Worm (Caenorhabditis elegans): Measurements from ENCODE around the gene srg-24.

The srg-24 gene

DNA sequence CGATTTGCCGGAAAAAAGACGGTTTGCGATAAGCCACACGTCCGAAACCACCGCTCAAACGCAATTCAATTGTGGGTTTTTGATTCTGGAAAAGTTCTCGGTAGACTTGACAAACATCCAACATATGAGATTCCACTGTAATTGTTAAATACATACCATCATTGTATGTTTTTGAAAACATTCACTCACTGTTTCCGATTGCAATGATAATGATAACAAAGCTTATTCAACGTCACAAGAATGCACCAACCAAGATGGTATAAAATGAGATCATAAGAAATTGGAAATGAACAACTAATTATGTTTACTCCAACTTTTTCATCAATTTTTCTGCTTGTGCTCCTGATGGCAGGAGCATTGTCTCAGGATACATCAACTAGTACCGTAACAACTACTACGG, 5.3 kb upstream of the srg-24 start, which contains the start of gene clec-122:
TSS of gene clec-122 (plus strand) at position 301 of the 400 bp plus-strand sequence.
- TF ChIP-seq egl-18 (GFP tag; IDR thresholded peaks at IDR 0.05), result no peak

DNA sequence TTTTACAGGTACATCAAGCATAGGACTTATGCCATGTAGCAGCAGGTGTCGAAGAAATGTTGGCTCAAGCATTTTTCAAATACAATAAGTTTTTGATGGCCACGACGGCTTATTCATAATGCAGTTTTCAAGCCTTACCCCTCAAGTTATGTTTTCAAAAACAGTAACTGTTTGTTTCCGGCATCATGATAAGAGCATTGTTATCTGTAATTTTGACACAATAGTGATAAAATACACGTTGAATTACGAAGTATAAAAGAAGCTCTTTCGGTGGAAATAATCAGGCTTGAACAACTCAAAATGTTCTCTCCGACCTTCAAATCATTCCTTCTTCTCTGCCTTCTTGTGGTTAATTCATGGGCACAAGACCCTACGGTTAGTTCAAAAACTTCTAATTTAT, 1.6 kb upstream of the srg-24 start, which contains the start of gene clec-121:
TSS of gene clec-121 (plus strand) at position 301 of the 400 bp plus-strand sequence.
- no peak for TF ChIP-seq aptf-2 (GFP tag; conservative IDR thresholded peaks at IDR 0.05)
- no peak for TF ChIP-seq hlh-12 (tag; optimal IDR thresholded peaks at IDR 0.05)
- no peak for TF ChIP-seq aptf-3 (GFP tag; IDR thresholded peaks at IDR 0.05)
- TF ChIP-seq Y79H2A.3 (GFP tag; conservative IDR thresholded peaks at IDR 0.05), result no peak
- no peak for TF ChIP-seq egrh-3 (GFP tag; IDR thresholded peaks at IDR 0.05)
- no peak for TF ChIP-seq atf-7 (tag; optimal IDR thresholded peaks at IDR 0.05)
- TF ChIP-seq tlf-1 (GFP tag; optimal IDR thresholded peaks at IDR 0.05), result no peak
- TF ChIP-seq xnd-1 (tag; optimal IDR thresholded peaks at IDR 0.05), result no peak
- no peak for TF ChIP-seq pha-4 (tag; optimal IDR thresholded peaks at IDR 0.05)
- TF ChIP-seq ztf-6 (GFP tag; IDR thresholded peaks at IDR 0.05), result no peak
- TF ChIP-seq snpc-4 (GFP tag; optimal IDR thresholded peaks at IDR 0.05), result no peak
- TF ChIP-seq snpc-4 (tag; optimal IDR thresholded peaks at IDR 0.05), result no peak
- no peak for TF ChIP-seq nhr-179 (tag; optimal IDR thresholded peaks at IDR 0.05)
- TF ChIP-seq ztf-26 (tag; optimal IDR thresholded peaks at IDR 0.05), result no peak
- no peak for TF ChIP-seq hrde-1 (tag; optimal IDR thresholded peaks at IDR 0.05; ENCODE audit: borderline replicate concordance)
- no peak for TF ChIP-seq rpc-1 (optimal IDR thresholded peaks at IDR 0.05)
- no peak for TF ChIP-seq rpc-1 (tag; optimal IDR thresholded peaks at IDR 0.05)

DNA sequence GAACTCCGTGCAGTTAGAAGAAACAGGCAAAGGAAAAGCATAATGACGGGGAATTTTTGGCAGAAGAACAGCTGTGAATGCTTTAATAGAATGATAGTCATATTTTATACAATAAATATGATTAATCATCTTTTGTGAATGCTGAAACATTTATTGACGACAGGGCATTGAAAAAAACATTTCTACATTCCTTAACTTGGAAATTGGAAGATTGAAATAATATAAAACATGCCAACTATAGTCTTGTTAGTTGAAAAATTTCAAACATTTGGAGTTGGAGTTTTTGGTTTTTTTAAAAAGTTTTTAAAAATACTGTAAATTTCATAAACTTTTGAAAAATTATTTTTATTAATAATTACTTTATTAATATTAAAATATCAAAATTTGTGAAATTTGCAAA, 3.6 kb downstream of the srg-24 start, which contains the start of gene Y25C1A.14:
TSS of gene Y25C1A.14 (minus strand) at position 101 of the 400 bp plus-strand sequence.
- TF ChIP-seq cebp-2 (GFP tag; IDR thresholded peaks at IDR 0.05), result no peak
- no peak for TF ChIP-seq sptf-2 (GFP tag; optimal IDR thresholded peaks at IDR 0.05)
- TF ChIP-seq pha-4 (tag; optimal IDR thresholded peaks at IDR 0.05), result no peak
- TF ChIP-seq athp-1 (tag; optimal IDR thresholded peaks at IDR 0.05), result no peak
- TF ChIP-seq chd-7 (tag; optimal IDR thresholded peaks at IDR 0.05), result no peak
- no peak for TF ChIP-seq bed-1 (GFP tag; IDR thresholded peaks at IDR 0.05)
- no peak for TF ChIP-seq madf-10 (tag; optimal IDR thresholded peaks at IDR 0.05)
- no peak for TF ChIP-seq madf-8 (GFP tag; conservative IDR thresholded peaks at IDR 0.05)
- TF ChIP-seq fkh-3 (tag; optimal IDR thresholded peaks at IDR 0.05), result no peak
- no peak for TF ChIP-seq hsf-1 (GFP tag; IDR thresholded peaks at IDR 0.05)
- TF ChIP-seq aptf-2 (GFP tag; conservative IDR thresholded peaks at IDR 0.05), result no peak
- TF ChIP-seq ztf-18 (tag; optimal IDR thresholded peaks at IDR 0.05), result no peak
- TF ChIP-seq hlh-12 (tag; optimal IDR thresholded peaks at IDR 0.05), result no peak
- no peak for TF ChIP-seq ceh-40 (GFP tag; IDR thresholded peaks at IDR 0.05)
- no peak for TF ChIP-seq F55B11.4 (tag; optimal IDR thresholded peaks at IDR 0.05; ENCODE audit: borderline replicate concordance, insufficient read depth)
- no peak for TF ChIP-seq ztf-6 (GFP tag; IDR thresholded peaks at IDR 0.05)
- no peak for TF ChIP-seq egl-44 (GFP tag; IDR thresholded peaks at IDR 0.05)

DNA sequence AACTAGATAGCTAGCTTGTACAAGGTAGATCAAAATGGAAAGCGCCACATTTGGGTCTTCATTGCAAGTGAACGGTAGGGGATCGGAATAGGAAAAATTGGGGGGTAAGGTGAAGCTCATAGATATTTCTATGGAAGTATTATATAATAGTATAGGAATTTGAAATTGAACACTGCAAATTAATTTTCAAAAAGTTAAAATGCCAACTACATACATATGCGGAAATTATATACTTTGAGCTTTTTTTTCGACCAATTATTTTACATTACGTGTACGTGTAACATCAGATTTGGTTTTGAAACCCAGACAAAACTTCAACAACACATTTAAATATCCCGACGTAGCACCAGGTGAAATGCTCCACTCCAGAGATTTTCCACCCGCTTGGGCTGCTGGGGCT, 4.4 kb downstream of the srg-24 start, which contains the start of gene srg-23:
TSS of gene srg-23 (minus strand) at position 101 of the 400 bp plus-strand sequence.
- TF ChIP-seq mxl-1 (tag; optimal IDR thresholded peaks at IDR 0.05) (no peak), attf-3 (GFP tag; conservative IDR thresholded peaks at IDR 0.05) (no peak), chd-7 (tag; optimal IDR thresholded peaks at IDR 0.05) (no peak), Y79H2A.3 (GFP tag; conservative IDR thresholded peaks at IDR 0.05) (no peak), F37B4.10 (GFP tag; IDR thresholded peaks at IDR 0.05) (no peak), madf-3 (GFP tag; IDR thresholded peaks at IDR 0.05) (no peak), nhr-80 (tag; optimal IDR thresholded peaks at IDR 0.05) (no peak), aptf-2 (GFP tag; conservative IDR thresholded peaks at IDR 0.05) (no peak), attf-5 (GFP tag; optimal IDR thresholded peaks at IDR 0.05) (no peak), madf-8 (GFP tag; conservative IDR thresholded peaks at IDR 0.05) (no peak), F57A8.1 (GFP tag; optimal IDR thresholded peaks at IDR 0.05) (no peak), F57C9.4 (tag; optimal IDR thresholded peaks at IDR 0.05) (no peak), ztf-25 (GFP tag; IDR thresholded peaks at IDR 0.05) (no peak), athp-1 (tag; optimal IDR thresholded peaks at IDR 0.05) (no peak), lin-26 (GFP tag; IDR thresholded peaks at IDR 0.05) (no peak), snpc-1.1 (tag; optimal IDR thresholded peaks at IDR 0.05; ENCODE audit: insufficient read depth) (no peak), hmg-20 (GFP tag; IDR thresholded peaks at IDR 0.05) (no peak), F39B2.1 (GFP tag; IDR thresholded peaks at IDR 0.05) (no peak), ztf-26 (tag; optimal IDR thresholded peaks at IDR 0.05) (no peak), pha-4 (tag; optimal IDR thresholded peaks at IDR 0.05) (no peak)

Measured in whole organism, young adult.